Worm (Caenorhabditis elegans): ENCODE measurements around the gene mig-22.
A peak's percentile ranks its signal among the peaks of the same experiment; 100 is the strongest.

mig-22 gene

DNA sequence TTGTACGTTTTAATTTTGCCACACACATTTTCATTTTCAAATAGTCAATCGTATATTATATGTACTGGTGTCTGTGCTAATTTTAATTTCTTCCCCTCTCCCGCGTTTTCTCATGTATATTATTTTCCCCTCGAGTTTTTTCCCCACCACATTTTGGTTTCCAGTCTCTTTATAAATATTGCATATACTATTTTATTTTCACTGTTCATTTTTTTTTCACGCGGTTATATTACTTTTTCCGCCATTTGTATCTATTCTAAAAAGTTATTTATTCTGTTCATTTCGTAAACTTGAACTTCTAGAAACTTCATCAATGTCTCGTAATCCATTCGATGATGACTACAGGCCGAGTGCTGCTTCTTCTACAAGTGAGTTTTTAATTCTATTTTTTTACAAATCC is 8.8 kb upstream of the mig-22 start, which contains the start of gene snap-29:
snap-29 (plus strand) TSS at position 301 of the 400 bp plus-strand sequence.
- TF ChIP-seq ceh-13 (GFP tag; optimal IDR thresholded peaks at IDR 0.05) (no peak), F13C5.2 (tag; optimal IDR thresholded peaks at IDR 0.05) (no peak), hmbx-1 (tag; optimal IDR thresholded peaks at IDR 0.05) (no peak), ets-7 (tag; optimal IDR thresholded peaks at IDR 0.05) (no peak), hmg-4 (GFP tag; optimal IDR thresholded peaks at IDR 0.05) (no peak), sea-1 (GFP tag; conservative IDR thresholded peaks at IDR 0.05) (no peak), scrt-1 (GFP tag; IDR thresholded peaks at IDR 0.05) (no peak), pes-1 (GFP tag; IDR thresholded peaks at IDR 0.05) (no peak), ceh-36 (tag; optimal IDR thresholded peaks at IDR 0.05) (no peak), flt-1 (GFP tag; IDR thresholded peaks at IDR 0.05) (no peak), aly-1 (tag; optimal IDR thresholded peaks at IDR 0.05) (no peak), tbx-37 (GFP tag; conservative IDR thresholded peaks at IDR 0.05) (no peak), hnd-1 (tag; optimal IDR thresholded peaks at IDR 0.05) (no peak), tbx-11 (GFP tag; IDR thresholded peaks at IDR 0.05) (no peak)

DNA sequence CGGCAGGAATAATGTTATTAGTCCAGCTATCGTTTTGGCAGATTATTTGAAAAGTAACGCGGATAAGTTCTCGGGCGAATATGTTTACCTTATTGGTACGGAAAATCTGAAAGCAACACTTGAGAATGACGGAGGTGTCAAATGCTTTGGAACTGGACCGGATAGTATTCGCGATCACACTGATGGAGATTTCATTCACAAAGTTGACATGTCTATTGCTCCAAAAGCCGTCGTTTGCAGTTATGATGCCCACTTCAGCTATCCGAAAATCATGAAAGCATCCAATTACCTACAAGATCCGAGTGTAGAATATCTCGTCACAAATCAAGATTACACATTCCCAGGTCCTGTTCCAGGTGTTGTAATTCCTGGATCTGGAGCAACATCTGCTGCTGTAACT is 6.2 kb upstream of the mig-22 start:
- TF ChIP-seq pes-1 (GFP tag; IDR thresholded peaks at IDR 0.05) (no peak), ceh-13 (GFP tag; optimal IDR thresholded peaks at IDR 0.05) (no peak), tra-4 (tag; optimal IDR thresholded peaks at IDR 0.05) (no peak), ets-7 (tag; optimal IDR thresholded peaks at IDR 0.05) (no peak), hmg-4 (GFP tag; optimal IDR thresholded peaks at IDR 0.05) (no peak), ama-1 (optimal IDR thresholded peaks at IDR 0.05) (no peak), flt-1 (GFP tag; IDR thresholded peaks at IDR 0.05) (no peak), tbx-11 (GFP tag; IDR thresholded peaks at IDR 0.05) (no peak), sea-1 (GFP tag; conservative IDR thresholded peaks at IDR 0.05) (no peak), hnd-1 (tag; optimal IDR thresholded peaks at IDR 0.05) (no peak), F13C5.2 (tag; optimal IDR thresholded peaks at IDR 0.05) (no peak), scrt-1 (GFP tag; IDR thresholded peaks at IDR 0.05) (no peak), ceh-36 (tag; optimal IDR thresholded peaks at IDR 0.05) (no peak), aly-1 (tag; optimal IDR thresholded peaks at IDR 0.05) (no peak), tbx-37 (GFP tag; conservative IDR thresholded peaks at IDR 0.05) (no peak)

DNA sequence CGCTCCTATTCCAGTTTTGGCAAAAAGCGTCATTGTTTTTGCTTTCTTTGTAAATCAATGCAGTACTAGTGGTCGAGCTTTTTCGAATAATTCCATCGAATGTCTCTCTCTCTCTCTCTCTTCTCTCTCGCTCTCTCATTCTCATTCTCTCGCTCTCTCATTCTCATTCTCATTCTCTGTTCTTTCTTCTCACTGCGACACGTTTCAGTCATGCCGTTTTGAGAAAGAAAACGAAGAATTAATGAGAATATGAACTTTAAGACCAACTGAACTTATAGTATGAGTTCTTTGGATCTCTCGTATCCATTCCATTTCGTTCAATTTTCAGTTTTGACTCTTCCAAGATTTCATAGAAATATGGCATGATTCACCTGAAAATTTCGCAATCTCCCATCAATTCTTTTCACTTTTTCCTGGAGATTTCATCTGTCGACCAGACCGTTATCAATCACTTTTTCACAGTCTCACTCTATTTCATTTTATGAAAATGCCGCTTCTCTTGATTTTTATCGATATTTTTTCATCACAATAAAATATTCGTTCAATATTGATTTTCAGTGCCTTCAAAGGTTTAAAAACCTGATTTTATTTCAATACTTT is 5.4 kb upstream of the mig-22 start:
- TF ChIP-seq pes-1 (GFP tag; IDR thresholded peaks at IDR 0.05) (no peak), aly-1 (tag; optimal IDR thresholded peaks at IDR 0.05) (no peak), F13C5.2 (tag; optimal IDR thresholded peaks at IDR 0.05) (no peak), ceh-36 (tag; optimal IDR thresholded peaks at IDR 0.05) (no peak), tbx-11 (GFP tag; IDR thresholded peaks at IDR 0.05) (no peak)

DNA sequence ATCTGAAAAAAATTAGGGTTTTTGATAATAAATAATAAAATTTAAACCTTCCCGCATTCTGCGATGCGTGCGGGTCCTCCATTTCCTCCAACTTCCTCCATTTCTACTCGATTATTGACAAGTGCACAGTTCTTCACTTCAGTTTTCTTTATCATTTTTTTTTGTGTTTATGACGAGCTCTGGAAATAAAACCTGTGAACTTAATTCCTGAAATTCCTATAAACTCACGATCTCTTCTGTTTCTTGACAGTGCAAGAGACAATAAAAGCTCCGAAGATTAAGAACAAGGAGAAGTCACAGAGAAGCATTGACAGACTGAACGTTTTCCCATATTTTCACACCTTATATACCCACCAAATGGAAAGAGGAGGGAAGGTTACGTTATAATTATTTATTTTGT is 4.7 kb upstream of the mig-22 start, which contains the start of gene K02D10.3:
K02D10.3 (minus strand) TSS at position 101 of the 400 bp plus-strand sequence.
- no peak for TF ChIP-seq ceh-13 (GFP tag; optimal IDR thresholded peaks at IDR 0.05)

DNA sequence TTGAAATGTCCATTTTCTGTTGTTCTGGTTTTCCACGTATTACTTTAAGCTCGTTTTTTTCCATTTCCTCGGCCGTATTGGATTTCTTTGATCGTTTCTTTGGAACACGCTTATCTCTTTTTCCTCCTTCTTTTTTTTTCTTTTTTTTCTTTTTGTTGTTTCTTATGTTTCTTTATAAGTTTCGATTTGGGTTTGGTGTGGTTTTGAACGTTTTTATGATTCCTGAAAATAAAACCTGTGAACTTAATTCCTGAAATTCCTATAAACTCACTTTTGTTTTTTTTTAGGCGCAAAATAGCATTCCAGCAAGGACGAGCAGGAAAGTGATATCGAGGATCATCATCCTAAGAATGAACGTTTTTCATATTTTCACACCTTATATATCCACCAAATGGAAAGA is 4.0 kb upstream of the mig-22 start, which contains the start of gene K02D10.2:
K02D10.2 (minus strand) TSS at position 101 of the 400 bp plus-strand sequence.
- TF ChIP-seq ceh-13 (GFP tag; optimal IDR thresholded peaks at IDR 0.05) (no peak), flt-1 (GFP tag; IDR thresholded peaks at IDR 0.05) (no peak), ama-1 (optimal IDR thresholded peaks at IDR 0.05) (no peak), F13C5.2 (tag; optimal IDR thresholded peaks at IDR 0.05) (no peak), B0310.2 (tag; optimal IDR thresholded peaks at IDR 0.05) (no peak)

DNA sequence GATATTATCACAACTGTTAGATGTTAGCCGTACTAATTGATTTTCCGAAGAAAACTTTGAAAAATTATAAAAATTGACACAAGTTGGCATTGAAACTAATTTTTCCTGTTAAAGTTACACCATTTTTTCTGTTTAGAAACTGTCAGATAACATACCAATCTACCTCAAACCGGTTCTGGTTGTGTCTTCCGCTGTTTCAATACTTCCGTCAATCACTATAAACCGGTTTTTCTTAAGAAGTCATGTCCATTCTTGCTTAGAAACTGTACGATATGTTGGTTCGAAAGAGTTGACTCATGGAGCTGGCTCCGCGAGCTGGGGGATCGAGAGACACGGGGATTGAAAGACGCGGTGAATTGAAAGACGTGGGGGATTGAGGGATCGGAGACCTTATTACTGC is 3.1 kb upstream of the mig-22 start:
- no peak for TF ChIP-seq scrt-1 (GFP tag; IDR thresholded peaks at IDR 0.05)
- no peak for TF ChIP-seq flt-1 (GFP tag; IDR thresholded peaks at IDR 0.05)
- TF ChIP-seq tbx-11 (GFP tag; IDR thresholded peaks at IDR 0.05), result no peak
- no peak for TF ChIP-seq hnd-1 (tag; optimal IDR thresholded peaks at IDR 0.05)
- TF ChIP-seq ceh-13 (GFP tag; optimal IDR thresholded peaks at IDR 0.05), result no peak
- TF ChIP-seq hmbx-1 (tag; optimal IDR thresholded peaks at IDR 0.05), result no peak
- TF ChIP-seq F13C5.2 (tag; optimal IDR thresholded peaks at IDR 0.05), result no peak
- TF ChIP-seq hmg-4 (GFP tag; optimal IDR thresholded peaks at IDR 0.05), result no peak
- no peak for TF ChIP-seq sea-1 (GFP tag; conservative IDR thresholded peaks at IDR 0.05)

DNA sequence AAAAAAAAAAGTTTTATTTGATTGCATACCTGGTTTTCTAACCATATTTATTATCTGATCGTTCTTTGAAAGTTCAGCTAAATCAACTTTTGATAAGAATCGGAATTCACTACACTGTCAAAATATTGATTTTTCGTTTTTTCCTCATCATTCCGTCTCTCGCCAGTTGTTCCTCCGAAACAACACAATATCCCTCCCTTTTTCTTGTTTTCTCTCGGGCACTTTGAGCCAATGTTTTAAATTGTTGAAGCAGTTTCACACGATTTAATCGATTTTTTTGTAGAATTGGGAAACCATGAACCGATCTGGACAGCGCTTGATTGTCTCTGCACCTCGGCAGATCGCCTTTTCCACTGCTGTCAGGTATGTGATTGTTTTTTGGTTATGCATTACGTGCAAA is 2.1 kb upstream of the mig-22 start, which contains the start of gene K02D10.1:
K02D10.1 (plus strand) TSS at position 284 of the 400 bp plus-strand sequence.
- no peak for TF ChIP-seq tbx-37 (GFP tag; conservative IDR thresholded peaks at IDR 0.05)
- TF ChIP-seq ceh-36 (tag; optimal IDR thresholded peaks at IDR 0.05), result no peak
- no peak for TF ChIP-seq hmbx-1 (tag; optimal IDR thresholded peaks at IDR 0.05)
- TF ChIP-seq pes-1 (GFP tag; IDR thresholded peaks at IDR 0.05), result no peak

DNA sequence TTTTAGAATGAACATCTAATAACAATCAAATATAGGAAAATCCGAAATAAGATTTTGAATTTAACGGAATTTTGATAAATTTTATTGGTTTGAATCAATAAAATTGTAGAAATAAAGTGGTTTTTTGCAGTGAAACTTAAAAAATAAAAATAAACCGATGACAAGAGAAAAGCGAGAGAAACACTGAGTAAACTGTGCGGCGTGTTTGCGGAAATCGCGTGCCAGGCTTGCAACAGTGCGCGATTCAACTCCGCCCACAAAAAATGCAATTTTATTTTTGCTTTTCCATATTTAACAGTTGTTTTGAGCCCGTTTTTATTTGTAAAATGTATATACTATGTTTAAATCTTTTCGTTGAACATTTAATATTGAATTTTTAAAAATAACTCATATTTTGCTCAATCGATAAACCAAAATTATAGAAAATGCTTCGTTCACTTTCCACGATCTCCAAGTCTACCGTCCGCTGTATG is 783 bp upstream of the mig-22 start, which contains the start of gene mtss-1:
mtss-1 (plus strand) TSS at position 423 of the 473 bp plus-strand sequence.
- TF ChIP-seq hmg-4 (GFP tag; optimal IDR thresholded peaks at IDR 0.05) (peak; percentile 84), ceh-13 (GFP tag; optimal IDR thresholded peaks at IDR 0.05) (peak; percentile 61), ama-1 (optimal IDR thresholded peaks at IDR 0.05) (no peak), tbx-37 (GFP tag; conservative IDR thresholded peaks at IDR 0.05) (0 out of 2 replicates have a peak, but pooled peaks have one; percentile 57), tbx-11 (GFP tag; IDR thresholded peaks at IDR 0.05) (peak; percentile 67; the same call in 1 of the 2 replicates), ceh-36 (tag; optimal IDR thresholded peaks at IDR 0.05) (peak; percentile 50), B0310.2 (tag; optimal IDR thresholded peaks at IDR 0.05) (peak; percentile 32), tra-4 (tag; optimal IDR thresholded peaks at IDR 0.05) (peak; percentile 45), aly-1 (tag; optimal IDR thresholded peaks at IDR 0.05) (peak; percentile 25), scrt-1 (GFP tag; IDR thresholded peaks at IDR 0.05) (peak; percentile 79), ets-7 (tag; optimal IDR thresholded peaks at IDR 0.05) (peak; percentile 65), F13C5.2 (tag; optimal IDR thresholded peaks at IDR 0.05) (peak; percentile 92), hnd-1 (tag; optimal IDR thresholded peaks at IDR 0.05) (peak; percentile 52), flt-1 (GFP tag; IDR thresholded peaks at IDR 0.05) (peak; percentile 79), pes-1 (GFP tag; IDR thresholded peaks at IDR 0.05) (peak; percentile 86), sea-1 (GFP tag; conservative IDR thresholded peaks at IDR 0.05) (peak; percentile 75), hmbx-1 (tag; optimal IDR thresholded peaks at IDR 0.05) (peak; percentile 54)
